Worm (Caenorhabditis elegans) whole organism, midembryonic: ENCODE data around the gene acs-18.

Source experiments
- T22C8.4 ChIP-seq: fragments of 200-800 bp; sonication (Bioruptor generic); IDR thresholded peaks from 2 replicates; pipeline ENCODE4 v1.3.6; 2022; ENCODE audit warnings: missing genetic modification characterization, missing compliant biosample characterization
- cog-1 ChIP-seq: sonication (generic microtip); optimal IDR thresholded peaks from 2 replicates; lab custom pipeline; 2016; ENCODE audit warnings: missing genetic modification characterization, missing compliant biosample characterization
- flt-1 ChIP-seq: fragments of 200-800 bp; sonication (Bioruptor generic); IDR thresholded peaks from 2 replicates; pipeline ENCODE4 v1.3.6; 2022; ENCODE audit warnings: missing genetic modification characterization, missing compliant biosample characterization
- klf-2 ChIP-seq: fragments of 200-800 bp; sonication (Bioruptor generic); conservative IDR thresholded peaks from 2 replicates; pipeline ENCODE4 v1.3.6; 2022; ENCODE audit warnings: missing genetic modification reagents, missing genetic modification characterization, missing compliant biosample characterization
- med-1 ChIP-seq: sonication (generic microtip); optimal IDR thresholded peaks from 2 replicates; lab custom pipeline; 2017; ENCODE audit warnings: missing genetic modification characterization, mild to moderate bottlenecking, missing compliant biosample characterization, antibody characterized with exemption, missing genetic modification reagents; ENCODE audit not compliant: insufficient read depth
- ref-1 ChIP-seq: fragments of 200-800 bp; sonication (Bioruptor generic); conservative IDR thresholded peaks from 2 replicates; pipeline ENCODE4 v1.3.6; 2022; ENCODE audit warnings: missing genetic modification reagents, missing genetic modification characterization, missing compliant biosample characterization
- tab-1 ChIP-seq: fragments of 200-800 bp; sonication (Bioruptor generic); IDR thresholded peaks from 2 replicates; pipeline ENCODE4 v1.3.6; 2022; ENCODE audit warnings: missing genetic modification characterization, missing compliant biosample characterization
- ztf-23 ChIP-seq: fragments of 200-800 bp; sonication (Bioruptor generic); IDR thresholded peaks from 2 replicates; pipeline ENCODE4 v1.3.6; 2022; ENCODE audit warnings: missing genetic modification reagents, missing genetic modification characterization, missing compliant biosample characterization
- ztf-29 ChIP-seq: fragments of 200-800 bp; sonication (Bioruptor generic); IDR thresholded peaks from 2 replicates; pipeline ENCODE4 v1.3.6; 2022; ENCODE audit warnings: missing genetic modification reagents, missing genetic modification characterization, missing compliant biosample characterization

acs-18 gene

ce11 chrIV:10313565-10313964 lies at the start of gene acs-18:
Gene acs-18, minus strand, starts transcription at chrIV:10313665.
- no peak for TF ChIP-seq ztf-29

- TF ChIP-seq flt-1 (GFP tag; lab: Robert Waterston, UW) (no peak), T22C8.4 (GFP tag; lab: Robert Waterston, UW) (no peak), klf-2 (GFP tag; lab: Robert Waterston, UW) (no peak), ztf-29 (no peak), ztf-23 (GFP tag; lab: Robert Waterston, UW) (no peak), tab-1 (GFP tag; lab: Robert Waterston, UW) (no peak), med-1 (GFP tag; lab: Kevin White, UChicago) (no peak), cog-1 (no peak), ref-1 (GFP tag; lab: Robert Waterston, UW) (no peak)
These were observed 46.9 kb upstream of the acs-18 start, which contains the start of gene ugt-59 for ce11 chrIV:10360336-10360735. Gene ugt-59, plus strand, starts transcription at chrIV:10360636.

- TF ChIP-seq T22C8.4 (GFP tag; lab: Robert Waterston, UW) (no peak), flt-1 (GFP tag; lab: Robert Waterston, UW) (no peak), med-1 (GFP tag; lab: Kevin White, UChicago) (no peak), tab-1 (GFP tag; lab: Robert Waterston, UW) (no peak), ref-1 (GFP tag; lab: Robert Waterston, UW) (no peak), klf-2 (GFP tag; lab: Robert Waterston, UW) (no peak), cog-1 (no peak), ztf-23 (GFP tag; lab: Robert Waterston, UW) (no peak), ztf-29 (no peak)
These were observed 44.4 kb upstream of the acs-18 start, which contains the start of gene gkow-1 for ce11 chrIV:10357842-10358241. Gene gkow-1, plus strand, starts transcription at chrIV:10358142.

- TF ChIP-seq ztf-23 (GFP tag; lab: Robert Waterston, UW) (no peak), med-1 (GFP tag; lab: Kevin White, UChicago) (no peak), T22C8.4 (GFP tag; lab: Robert Waterston, UW) (no peak), cog-1 (no peak), klf-2 (GFP tag; lab: Robert Waterston, UW) (no peak), ztf-29 (no peak), tab-1 (GFP tag; lab: Robert Waterston, UW) (no peak), flt-1 (GFP tag; lab: Robert Waterston, UW) (no peak), ref-1 (GFP tag; lab: Robert Waterston, UW) (no peak)
These were observed 43.6 kb upstream of the acs-18 start, which contains the start of gene R11A8.1 for ce11 chrIV:10357072-10357471. Gene R11A8.1, minus strand, starts transcription at chrIV:10357172.

ce11 chrIV:10352243-10352642 lies 38.8 kb upstream of the acs-18 start, which contains the start of gene Y43C5B.2:
Gene Y43C5B.2, minus strand, starts transcription at chrIV:10352343.
- TF ChIP-seq ztf-29 (no peak), ref-1 (GFP tag; lab: Robert Waterston, UW) (no peak), T22C8.4 (GFP tag; lab: Robert Waterston, UW) (no peak), ztf-23 (GFP tag; lab: Robert Waterston, UW) (no peak)

ce11 chrIV:10349871-10350640 lies 36.6 kb upstream of the acs-18 start, which contains the start of the genes unc-43 and Y43C5B.3:
Gene unc-43, minus strand, starts transcription at chrIV:10350217.
Gene Y43C5B.3, plus strand, starts transcription at chrIV:10350590.
- no peak for TF ChIP-seq T22C8.4 (GFP tag; lab: Robert Waterston, UW)

ce11 chrIV:10347528-10347927 lies 34.1 kb upstream of the acs-18 start:
- TF ChIP-seq klf-2 (GFP tag; lab: Robert Waterston, UW) (no peak), ztf-29 (no peak), med-1 (GFP tag; lab: Kevin White, UChicago) (no peak)

ce11 chrIV:10346948-10347347 lies 33.5 kb upstream of the acs-18 start:
- TF ChIP-seq ref-1 (GFP tag; lab: Robert Waterston, UW) (no peak), ztf-23 (GFP tag; lab: Robert Waterston, UW) (no peak), T22C8.4 (GFP tag; lab: Robert Waterston, UW) (no peak), ztf-29 (no peak), tab-1 (GFP tag; lab: Robert Waterston, UW) (no peak), med-1 (GFP tag; lab: Kevin White, UChicago) (no peak), klf-2 (GFP tag; lab: Robert Waterston, UW) (no peak), cog-1 (no peak), flt-1 (GFP tag; lab: Robert Waterston, UW) (no peak)

ce11 chrIV:10345990-10346389 lies 32.5 kb upstream of the acs-18 start:
- TF ChIP-seq ztf-29 (no peak), cog-1 (no peak)

ce11 chrIV:10345486-10345885 lies 32.0 kb upstream of the acs-18 start:
- TF ChIP-seq ztf-29 (no peak), klf-2 (GFP tag; lab: Robert Waterston, UW) (no peak), T22C8.4 (GFP tag; lab: Robert Waterston, UW) (no peak), med-1 (GFP tag; lab: Kevin White, UChicago) (no peak), flt-1 (GFP tag; lab: Robert Waterston, UW) (no peak), ztf-23 (GFP tag; lab: Robert Waterston, UW) (no peak), ref-1 (GFP tag; lab: Robert Waterston, UW) (no peak), tab-1 (GFP tag; lab: Robert Waterston, UW) (no peak), cog-1 (no peak)
